Fruit fly (Drosophila melanogaster): ENCODE measurements around the gene CG42717.

CG42717 gene

dm6 chr3L:16033090-16033828 is at the start of gene CG42717, which contains the start of gene CG42716:
TSS of gene CG42717 (minus strand) at chr3L:16033190.
TSS of gene CG42716 (plus strand) at chr3L:16033778.
- TF ChIP-seq pb (GFP tag; optimal IDR thresholded peaks at IDR 0.05) = no peak
- no peak for TF ChIP-seq Kr (GFP tag; optimal IDR thresholded peaks at IDR 0.05)
- no peak for TF ChIP-seq Ets65A (GFP tag)
- TF ChIP-seq B-H1 (GFP tag; IDR thresholded peaks at IDR 0.05) = no peak
- no peak for TF ChIP-seq zfh1 (GFP tag; IDR thresholded peaks at IDR 0.05)
- TF ChIP-seq lola (GFP tag; optimal IDR thresholded peaks at IDR 0.05) = no peak
- TF ChIP-seq CG13123 (GFP tag; optimal IDR thresholded peaks at IDR 0.05) = no peak
- TF ChIP-seq her (GFP tag; optimal IDR thresholded peaks at IDR 0.05) = no peak
- no peak for TF ChIP-seq dpn (GFP tag; optimal IDR thresholded peaks at IDR 0.05)
- TF ChIP-seq ara (GFP tag; IDR thresholded peaks at IDR 0.05) = no peak
- TF ChIP-seq Ada2b (GFP tag; IDR thresholded peaks at IDR 0.05) = no peak
- TF ChIP-seq Deaf1 (tag; optimal IDR thresholded peaks at IDR 0.05) = no peak
- TF ChIP-seq Sox100B (GFP tag; optimal IDR thresholded peaks at IDR 0.05) = no peak
- no peak for TF ChIP-seq sug (tag; optimal IDR thresholded peaks at IDR 0.05)
- TF ChIP-seq Hsf (GFP tag; optimal IDR thresholded peaks at IDR 0.05) = no peak
- TF ChIP-seq mirr (GFP tag; optimal IDR thresholded peaks at IDR 0.05) = no peak
- no peak for TF ChIP-seq Lhr (GFP tag; optimal IDR thresholded peaks at IDR 0.05)
- no peak for TF ChIP-seq luna (GFP tag; optimal IDR thresholded peaks at IDR 0.05)
- TF ChIP-seq ewg (GFP tag; optimal IDR thresholded peaks at IDR 0.05) = no peak
- TF ChIP-seq tna (GFP tag; IDR thresholded peaks at IDR 0.05; ENCODE audit: partially characterized antibody) = no peak

dm6 chr3L:16082251-16082650 is 49.3 kb upstream of the CG42717 start, which contains the start of gene CG33258:
TSS of gene CG33258 (plus strand) at chr3L:16082551.
- no peak for TF ChIP-seq CG3838 (GFP tag; optimal IDR thresholded peaks at IDR 0.05)
- no peak for TF ChIP-seq CG1024 (GFP tag; IDR thresholded peaks at IDR 0.05)
- no peak for TF ChIP-seq Dad (GFP tag; optimal IDR thresholded peaks at IDR 0.05)
- no peak for TF ChIP-seq luna (GFP tag; optimal IDR thresholded peaks at IDR 0.05)
- TF ChIP-seq zen2 (GFP tag; IDR thresholded peaks at IDR 0.05; ENCODE audit: partially characterized antibody) = no peak
- no peak for TF ChIP-seq bcd (GFP tag; optimal IDR thresholded peaks at IDR 0.05)
- TF ChIP-seq CG9437 (GFP tag; optimal IDR thresholded peaks at IDR 0.05) = no peak
- TF ChIP-seq grn (GFP tag; optimal IDR thresholded peaks at IDR 0.05) = no peak
- no peak for TF ChIP-seq D19B (GFP tag; optimal IDR thresholded peaks at IDR 0.05)
- no peak for TF ChIP-seq shn (GFP tag; optimal IDR thresholded peaks at IDR 0.05)
- TF ChIP-seq Doc3 (GFP tag; IDR thresholded peaks at IDR 0.05; ENCODE audit: partially characterized antibody) = no peak
- no peak for TF ChIP-seq vvl (GFP tag; IDR thresholded peaks at IDR 0.05)
- TF ChIP-seq CG11723 (GFP tag; optimal IDR thresholded peaks at IDR 0.05) = no peak
- TF ChIP-seq CG11398 (GFP tag; optimal IDR thresholded peaks at IDR 0.05) = no peak
- TF ChIP-seq dmrt99B (tag; optimal IDR thresholded peaks at IDR 0.05) = no peak
- no peak for TF ChIP-seq sug (tag; optimal IDR thresholded peaks at IDR 0.05)
- no peak for TF ChIP-seq ara (GFP tag; IDR thresholded peaks at IDR 0.05)
- TF ChIP-seq Hsf (GFP tag; optimal IDR thresholded peaks at IDR 0.05) = no peak
- no peak for TF ChIP-seq dysf (GFP tag; IDR thresholded peaks at IDR 0.05)
- TF ChIP-seq sens-2 (GFP tag; IDR thresholded peaks at IDR 0.05) = no peak

- TF ChIP-seq gsb (GFP tag; IDR thresholded peaks at IDR 0.05) = 0 out of 2 replicates have a peak, but pooled peaks have one; percentile 24
- no peak for TF ChIP-seq Eip74EF (GFP tag; optimal IDR thresholded peaks at IDR 0.05)
- TF ChIP-seq nerfin-2 (GFP tag; IDR thresholded peaks at IDR 0.05; ENCODE audit: partially characterized antibody) = no peak
- TF ChIP-seq prd (optimal IDR thresholded peaks at IDR 0.05) = no peak
- no peak for TF ChIP-seq prd (GFP tag; IDR thresholded peaks at IDR 0.05)
- no peak for TF ChIP-seq tup (GFP tag; optimal IDR thresholded peaks at IDR 0.05)
- no peak for TF ChIP-seq CG1647 (GFP tag; optimal IDR thresholded peaks at IDR 0.05)
- no peak for TF ChIP-seq Stat92E (GFP tag; optimal IDR thresholded peaks at IDR 0.05)
- peak; percentile 59 for TF ChIP-seq CG9437 (GFP tag; optimal IDR thresholded peaks at IDR 0.05)
- peak; percentile 58 for TF ChIP-seq PHDP (tag; optimal IDR thresholded peaks at IDR 0.05)
- TF ChIP-seq tna (GFP tag; IDR thresholded peaks at IDR 0.05; ENCODE audit: partially characterized antibody) = no peak
- TF ChIP-seq psq (GFP tag; optimal IDR thresholded peaks at IDR 0.05) = peak; percentile 9
These were observed 28.0 kb upstream of the CG42717 start for dm6 chr3L:16060806-16061600.

Measured in whole organism, embryonic.